Worm (Caenorhabditis elegans): ENCODE measurements around the gene hpo-8.

- no peak for TF ChIP-seq egl-27 (tag; optimal IDR thresholded peaks at IDR 0.05)
- peak; percentile 45; the same call in 1 of the 2 replicates for TF ChIP-seq ctbp-1 (GFP tag; IDR thresholded peaks at IDR 0.05)
Observed at ce11 chrV:6880623-6881022, 41.5 kb downstream of the hpo-8 start.

Measured in whole organism, L4 larva.